Worm (Caenorhabditis elegans): ENCODE measurements around the gene far-3.

far-3 gene

ce11 chrV:13018233-13018632 is 20.9 kb upstream of the far-3 start:
- TF ChIP-seq lin-15B (tag; optimal IDR thresholded peaks at IDR 0.05) (no peak), egl-27 (tag; optimal IDR thresholded peaks at IDR 0.05) (no peak), sox-4 (tag; optimal IDR thresholded peaks at IDR 0.05) (no peak), ztf-11 (tag; optimal IDR thresholded peaks at IDR 0.05) (no peak), unc-86 (tag; optimal IDR thresholded peaks at IDR 0.05) (no peak), ztf-4 (tag; optimal IDR thresholded peaks at IDR 0.05) (no peak), tlp-1 (tag; optimal IDR thresholded peaks at IDR 0.05) (no peak), xbp-1 (tag; optimal IDR thresholded peaks at IDR 0.05) (no peak), nhr-90 (tag; optimal IDR thresholded peaks at IDR 0.05; ENCODE audit: poor library complexity) (no peak)

DNA sequence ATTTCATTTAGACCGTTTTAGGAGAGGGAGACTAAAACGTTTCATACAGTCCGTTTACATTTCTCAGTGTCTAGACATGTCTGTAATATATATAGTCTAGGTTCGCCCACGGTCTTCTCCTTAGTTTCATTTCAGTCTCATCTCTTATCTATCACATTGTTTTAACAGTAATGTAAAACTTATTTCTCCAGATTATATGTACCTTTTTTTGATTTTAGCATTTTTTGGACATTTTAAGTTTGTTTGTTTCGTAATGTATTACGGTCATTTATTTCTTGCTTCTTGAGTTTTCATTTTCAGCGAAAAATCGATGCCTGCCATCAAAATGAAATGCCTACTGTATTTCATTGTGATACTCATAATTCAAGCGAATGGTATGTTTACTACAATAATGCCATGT is 16.5 kb upstream of the far-3 start, which contains the start of gene F15B9.6:
Gene F15B9.6, plus strand, starts transcription at position 301 of the 400 bp plus-strand sequence.
- no peak for TF ChIP-seq C16A3.4 (tag; optimal IDR thresholded peaks at IDR 0.05)
- no peak for TF ChIP-seq nhr-90 (tag; optimal IDR thresholded peaks at IDR 0.05; ENCODE audit: poor library complexity)
- TF ChIP-seq tlp-1 (tag; optimal IDR thresholded peaks at IDR 0.05), result no peak
- no peak for TF ChIP-seq efl-1 (optimal IDR thresholded peaks at IDR 0.05)
- peak in 1 of 2 experiments; percentile 47 for TF ChIP-seq efl-1 (GFP tag; optimal IDR thresholded peaks at IDR 0.05 in 1 of 2)
- TF ChIP-seq hlh-4 (tag; optimal IDR thresholded peaks at IDR 0.05), result no peak
- TF ChIP-seq hlh-17 (GFP tag; optimal IDR thresholded peaks at IDR 0.05; ENCODE audit: borderline replicate concordance), result no peak
- no peak for TF ChIP-seq unc-86 (tag; optimal IDR thresholded peaks at IDR 0.05)
- TF ChIP-seq mep-1 (tag; optimal IDR thresholded peaks at IDR 0.05), result no peak
- TF ChIP-seq F16B12.6 (tag; optimal IDR thresholded peaks at IDR 0.05), result no peak

DNA sequence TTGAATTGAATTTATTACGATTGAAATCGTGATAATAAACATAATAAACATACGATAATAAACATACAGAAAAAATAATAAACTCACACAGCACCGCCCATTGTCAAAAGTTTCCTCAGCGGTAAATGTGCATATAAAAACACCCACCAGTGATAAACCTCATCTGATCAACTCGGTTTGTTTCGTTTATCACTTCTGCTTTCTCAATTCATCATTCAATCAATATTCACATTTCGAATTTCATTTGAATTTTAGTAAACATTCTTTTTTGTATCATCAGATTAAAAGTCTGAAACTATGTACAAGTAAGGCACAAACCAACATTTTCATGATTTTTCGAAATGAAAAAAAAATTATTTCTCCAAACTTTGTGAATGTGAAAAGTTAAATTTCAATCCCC is 15.8 kb upstream of the far-3 start, which contains the start of gene try-10:
Gene try-10, minus strand, starts transcription at position 101 of the 400 bp plus-strand sequence.
- TF ChIP-seq unc-98 (GFP tag; IDR thresholded peaks at IDR 0.05) (no peak), nhr-76 (tag; optimal IDR thresholded peaks at IDR 0.05) (no peak), nhr-47 (tag; optimal IDR thresholded peaks at IDR 0.05) (no peak)

DNA sequence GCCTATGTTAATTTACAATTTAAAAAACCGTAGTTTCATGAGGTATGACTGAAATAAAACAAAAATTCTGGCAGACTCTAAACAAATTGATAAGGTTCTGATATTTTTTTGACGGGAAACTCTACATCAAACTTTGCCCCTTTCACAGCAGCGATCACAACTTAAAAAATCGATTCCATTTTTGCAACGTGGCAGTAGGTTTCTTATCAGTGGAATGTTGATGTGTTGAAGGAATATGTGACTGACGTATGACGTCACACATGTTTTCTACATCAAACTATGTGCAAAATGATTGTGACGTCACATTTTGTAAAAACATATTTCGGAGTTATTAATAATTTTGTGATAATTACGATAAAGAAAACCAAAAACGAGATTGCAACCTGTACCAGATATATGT is 14.6 kb upstream of the far-3 start:
- peak; percentile 18 for TF ChIP-seq nhr-20 (tag; optimal IDR thresholded peaks at IDR 0.05)
- peak; percentile 93 for TF ChIP-seq elt-2 (tag; optimal IDR thresholded peaks at IDR 0.05)
- peak; percentile 5 for TF ChIP-seq nhr-71 (tag; optimal IDR thresholded peaks at IDR 0.05)
- TF ChIP-seq Y116A8C.19 (tag; optimal IDR thresholded peaks at IDR 0.05; ENCODE audit: borderline replicate concordance), result no peak
- TF ChIP-seq lin-35 (GFP tag; optimal IDR thresholded peaks at IDR 0.05), result peak in 1 of 2 experiments; percentile 21
- no peak for TF ChIP-seq unc-30 (tag; optimal IDR thresholded peaks at IDR 0.05)

DNA sequence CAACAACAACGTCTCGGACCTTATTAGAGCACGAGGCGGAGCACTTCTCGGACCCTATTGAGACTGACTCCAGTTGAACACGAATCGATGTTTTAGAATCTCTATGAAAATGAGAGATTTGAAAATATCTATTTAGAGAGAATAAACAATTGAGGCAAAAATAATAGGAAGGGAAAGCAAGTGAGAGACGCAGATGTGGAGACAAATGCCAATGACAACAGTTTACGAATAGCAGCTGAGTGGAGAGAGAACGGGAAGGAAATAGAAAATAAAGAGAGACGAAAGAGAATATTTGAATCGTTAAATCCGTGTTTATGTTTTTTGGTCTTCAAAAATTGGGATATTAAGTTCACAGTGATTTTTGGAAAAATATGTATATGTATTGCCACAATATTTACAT is 12.5 kb upstream of the far-3 start:
- TF ChIP-seq Y116A8C.19 (tag; optimal IDR thresholded peaks at IDR 0.05; ENCODE audit: borderline replicate concordance), result no peak
- TF ChIP-seq efl-1 (optimal IDR thresholded peaks at IDR 0.05), result peak in 1 of 2 experiments; percentile 32
- peak in 1 of 2 experiments; percentile 74 for TF ChIP-seq efl-1 (GFP tag; optimal IDR thresholded peaks at IDR 0.05 in 1 of 2)
- no peak for TF ChIP-seq C34B4.2 (tag; optimal IDR thresholded peaks at IDR 0.05)
- TF ChIP-seq nhr-85 (tag), result peak; percentile 52
- no peak for TF ChIP-seq hlh-17 (GFP tag; optimal IDR thresholded peaks at IDR 0.05; ENCODE audit: borderline replicate concordance)
- TF ChIP-seq nhr-76 (tag; optimal IDR thresholded peaks at IDR 0.05), result no peak
- TF ChIP-seq egl-27 (tag; optimal IDR thresholded peaks at IDR 0.05), result no peak
- TF ChIP-seq efl-3 (GFP tag; optimal IDR thresholded peaks at IDR 0.05), result no peak
- no peak for TF ChIP-seq pqm-1 (tag; optimal IDR thresholded peaks at IDR 0.05)
- TF ChIP-seq F16B12.6 (tag; optimal IDR thresholded peaks at IDR 0.05), result no peak
- TF ChIP-seq snpc-4 (tag; optimal IDR thresholded peaks at IDR 0.05), result peak; percentile 19
- peak; percentile 51 for TF ChIP-seq nhr-20 (tag; optimal IDR thresholded peaks at IDR 0.05)
- peak; percentile 59 for TF ChIP-seq snu-23 (GFP tag; optimal IDR thresholded peaks at IDR 0.05)
- TF ChIP-seq rnt-1 (tag; optimal IDR thresholded peaks at IDR 0.05), result peak; percentile 22
- peak; percentile 31 for TF ChIP-seq swsn-7 (tag; optimal IDR thresholded peaks at IDR 0.05)
- peak; percentile 0 to 37 for TF ChIP-seq lsy-2 (tag; optimal IDR thresholded peaks at IDR 0.05)
- peak in 1 of 2 experiments; percentile 19 for TF ChIP-seq lin-35 (GFP tag; optimal IDR thresholded peaks at IDR 0.05)
- TF ChIP-seq dpl-1 (GFP tag; optimal IDR thresholded peaks at IDR 0.05), result peak in 2 of 3 experiments; percentile 8 to 14
- no peak for TF ChIP-seq pax-3 (tag; optimal IDR thresholded peaks at IDR 0.05)
- TF ChIP-seq nhr-47 (tag; optimal IDR thresholded peaks at IDR 0.05), result peak; percentile 23
- TF ChIP-seq zip-4 (GFP tag; optimal IDR thresholded peaks at IDR 0.05), result no peak
- TF ChIP-seq lin-14 (GFP tag; optimal IDR thresholded peaks at IDR 0.05), result peak; percentile 84
- TF ChIP-seq blmp-1 (tag; optimal IDR thresholded peaks at IDR 0.05), result peak; percentile 70
- TF ChIP-seq tbx-2 (tag; optimal IDR thresholded peaks at IDR 0.05), result peak; percentile 22
- no peak for TF ChIP-seq unc-130 (tag; optimal IDR thresholded peaks at IDR 0.05)
- TF ChIP-seq nhr-71 (tag; optimal IDR thresholded peaks at IDR 0.05), result peak; percentile 61
- TF ChIP-seq dsc-1 (tag; optimal IDR thresholded peaks at IDR 0.05), result peak; percentile 2
